Worm (Caenorhabditis elegans) whole organism, L4 larva: ENCODE data around the gene C14B9.3.

ENCODE experiments used
- F26F4.8 ChIP-seq: fragments of 200-800 bp; sonication (Bioruptor generic); conservative IDR thresholded peaks from 2 replicates; pipeline ENCODE4 v1.3.6; 2022; ENCODE audit warnings: missing genetic modification characterization, missing compliant biosample characterization
- F44E2.7 ChIP-seq: fragments of 200-800 bp; sonication (Bioruptor generic); IDR thresholded peaks from 2 replicates; pipeline ENCODE4 v2.1.2; 2022; ENCODE audit warnings: missing genetic modification characterization, missing compliant biosample characterization
- T26A8.4 ChIP-seq: fragments of 200-800 bp; sonication (Bioruptor generic); IDR thresholded peaks from 2 replicates; pipeline ENCODE4 v1.3.6; 2022; ENCODE audit warnings: missing genetic modification characterization, missing compliant biosample characterization
- Y5F2A.4 ChIP-seq: fragments of 200-800 bp; sonication (Bioruptor generic); optimal IDR thresholded peaks from 2 replicates; lab custom pipeline; 2018; ENCODE audit warnings: mild to moderate bottlenecking, missing genetic modification characterization, missing compliant biosample characterization
- Y75B8A.6 ChIP-seq: fragments of 200-800 bp; sonication (Bioruptor generic); IDR thresholded peaks from 2 replicates; pipeline ENCODE4 v1.3.6; 2022; ENCODE audit warnings: missing genetic modification reagents, missing genetic modification characterization, missing compliant biosample characterization
- aha-1 ChIP-seq: fragments of 150-350 bp; peaks from one replicate; lab custom pipeline; 2014; ENCODE audit warnings: missing biosample characterization, missing genetic modification characterization
- ama-1 ChIP-seq: fragments of 150-350 bp; optimal IDR thresholded peaks from 2 replicates; lab custom pipeline; 2014; ENCODE audit warnings: inconsistent platforms, mixed read lengths
- ceh-20 ChIP-seq: fragments of 200-800 bp; sonication (Bioruptor generic); IDR thresholded peaks from 2 replicates; pipeline ENCODE4 v1.3.6; 2022; ENCODE audit warnings: missing genetic modification reagents, missing genetic modification characterization, missing compliant biosample characterization
- ceh-44 ChIP-seq: fragments of 200-800 bp; sonication (Bioruptor generic); IDR thresholded peaks from 2 replicates; pipeline ENCODE4 v1.3.6; 2022; ENCODE audit warnings: missing genetic modification reagents, missing genetic modification characterization, missing compliant biosample characterization
- ceh-62 ChIP-seq: sonication (generic microtip); optimal IDR thresholded peaks from 2 replicates; lab custom pipeline; 2017; ENCODE audit warnings: missing biosample characterization, missing genetic modification characterization
- ceh-82 ChIP-seq: sonication (generic microtip); optimal IDR thresholded peaks from 2 replicates; lab custom pipeline; 2017; ENCODE audit warnings: missing biosample characterization, missing genetic modification characterization
- ces-1 ChIP-seq: fragments of 150-350 bp; sonication (generic microtip); optimal IDR thresholded peaks from 4 replicates; lab custom pipeline; 2014; ENCODE audit warnings: missing biosample characterization, missing genetic modification reagents, missing genetic modification characterization
- daf-12 ChIP-seq: fragments of 150-350 bp; optimal IDR thresholded peaks from 2 replicates; lab custom pipeline; 2014; ENCODE audit warnings: missing biosample characterization, missing genetic modification reagents, missing genetic modification characterization
- daf-16 ChIP-seq, 3 experiments: sonication (generic microtip); optimal IDR thresholded peaks; 2 replicates each; lab custom pipeline; 2016 to 2017; ENCODE audit warnings: missing genetic modification characterization in 3 of 3, missing genetic modification reagents in 3 of 3, mild to moderate bottlenecking in 2 of 3, missing compliant biosample characterization in 2 of 3, missing biosample characterization in 1 of 3, moderate library complexity in 1 of 3
- dmd-6 ChIP-seq: fragments of 200-800 bp; sonication (Bioruptor generic); IDR thresholded peaks from 2 replicates; pipeline ENCODE4 v1.3.6; 2022; ENCODE audit warnings: missing genetic modification reagents, missing genetic modification characterization, missing compliant biosample characterization
- dve-1 ChIP-seq: sonication (generic microtip); optimal IDR thresholded peaks from 2 replicates; lab custom pipeline; 2017; ENCODE audit warnings: antibody characterized with exemption, mild to moderate bottlenecking, missing genetic modification characterization, missing compliant biosample characterization; ENCODE audit not compliant: insufficient read depth
- egl-27 ChIP-seq: sonication (generic microtip); optimal IDR thresholded peaks from 3 replicates; lab custom pipeline; 2017; ENCODE audit warnings: missing biosample characterization, missing genetic modification reagents, missing genetic modification characterization
- egl-43 ChIP-seq: fragments of 200-800 bp; sonication (Bioruptor generic); IDR thresholded peaks from 2 replicates; pipeline ENCODE4 v1.3.6; 2022; ENCODE audit warnings: missing genetic modification reagents, missing genetic modification characterization, missing compliant biosample characterization
- gei-8 ChIP-seq: fragments of 200-800 bp; sonication (Bioruptor generic); optimal IDR thresholded peaks from 2 replicates; lab custom pipeline; 2018; ENCODE audit warnings: mild to moderate bottlenecking, missing genetic modification characterization, missing compliant biosample characterization
- hif-1 ChIP-seq, 2 experiments: sonication (generic microtip); optimal IDR thresholded peaks; 2 replicates each; lab custom pipeline; 2016 to 2017; ENCODE audit warnings: missing compliant biosample characterization in 2 of 2, missing genetic modification characterization in 2 of 2, missing genetic modification reagents in 2 of 2, missing genotype in 2 of 2, mild to moderate bottlenecking in 1 of 2
- hmg-1.1 ChIP-seq: fragments of 200-800 bp; sonication (Bioruptor generic); IDR thresholded peaks from 2 replicates; pipeline ENCODE4 v1.3.6; 2022; ENCODE audit warnings: missing genetic modification reagents, missing genetic modification characterization, missing compliant biosample characterization
- lin-1 ChIP-seq: fragments of 200-800 bp; sonication (Bioruptor generic); IDR thresholded peaks from 2 replicates; pipeline ENCODE4 v1.3.6; 2022; ENCODE audit warnings: missing genetic modification reagents, missing genetic modification characterization, missing compliant biosample characterization
- lin-38 ChIP-seq: fragments of 200-800 bp; sonication (Bioruptor generic); IDR thresholded peaks from 2 replicates; pipeline ENCODE4 v1.3.6; 2022; ENCODE audit warnings: missing genetic modification reagents, missing genetic modification characterization, missing compliant biosample characterization
- lsy-2 ChIP-seq, 2 experiments: fragments of 150-350 bp in 1 of 2; sonication (generic microtip) in 1 of 2; optimal IDR thresholded peaks; 2 replicates each; lab custom pipeline; 2014 to 2017; ENCODE audit warnings: missing biosample characterization in 2 of 2, missing genetic modification characterization in 2 of 2
- mdl-1 ChIP-seq, 2 experiments: fragments of 150-350 bp in 1 of 2; sonication (generic microtip) in 1 of 2; optimal IDR thresholded peaks; 2 replicates each; lab custom pipeline; 2014 to 2017; ENCODE audit warnings: missing biosample characterization in 2 of 2, missing genetic modification characterization in 2 of 2
- mxl-2 ChIP-seq: fragments of 200-800 bp; sonication (Bioruptor generic); conservative IDR thresholded peaks from 2 replicates; pipeline ENCODE4 v1.3.6; 2022; ENCODE audit warnings: missing genetic modification reagents, missing genetic modification characterization, missing compliant biosample characterization
- mxl-3 ChIP-seq: fragments of 200-800 bp; sonication (Bioruptor generic); optimal IDR thresholded peaks from 2 replicates; lab custom pipeline; 2018; ENCODE audit warnings: mild to moderate bottlenecking, missing genetic modification characterization, missing compliant biosample characterization
- nhr-10 ChIP-seq: fragments of 150-350 bp; optimal IDR thresholded peaks from 2 replicates; lab custom pipeline; 2014; ENCODE audit warnings: missing biosample characterization, missing genetic modification characterization
- nhr-102 ChIP-seq: sonication (generic microtip); optimal IDR thresholded peaks from 2 replicates; lab custom pipeline; 2016; ENCODE audit warnings: mild to moderate bottlenecking, missing genetic modification characterization, moderate library complexity, missing compliant biosample characterization
- nhr-11 ChIP-seq: fragments of 150-350 bp; optimal IDR thresholded peaks from 2 replicates; lab custom pipeline; 2014; ENCODE audit warnings: missing biosample characterization, missing genetic modification characterization
- nhr-237 ChIP-seq: sonication (generic microtip); optimal IDR thresholded peaks from 2 replicates; lab custom pipeline; 2017; ENCODE audit warnings: missing biosample characterization, missing genetic modification characterization
- nhr-25 ChIP-seq: sonication (generic microtip); optimal IDR thresholded peaks from 2 replicates; lab custom pipeline; 2017; ENCODE audit warnings: missing genetic modification characterization, mild to moderate bottlenecking, missing compliant biosample characterization, antibody characterized with exemption, moderate library complexity, borderline replicate concordance; ENCODE audit not compliant: insufficient read depth
- nhr-6 ChIP-seq: fragments of 150-350 bp; optimal IDR thresholded peaks from 2 replicates; lab custom pipeline; 2014; ENCODE audit warnings: missing biosample characterization, missing genetic modification characterization
- rbr-2 ChIP-seq: sonication (generic microtip); optimal IDR thresholded peaks from 2 replicates; lab custom pipeline; 2016; ENCODE audit warnings: missing genotype, missing genetic modification characterization, missing compliant biosample characterization
- saeg-2 ChIP-seq: fragments of 200-800 bp; sonication (Bioruptor generic); IDR thresholded peaks from 2 replicates; pipeline ENCODE4 v1.3.6; 2022; ENCODE audit warnings: missing genetic modification reagents, missing genetic modification characterization, missing compliant biosample characterization
- set-16 ChIP-seq: fragments of 200-800 bp; sonication (Bioruptor generic); IDR thresholded peaks from 2 replicates; pipeline ENCODE4 v1.3.6; 2022; ENCODE audit warnings: missing genetic modification reagents, missing genetic modification characterization, missing compliant biosample characterization
- skn-1 ChIP-seq: fragments of 150-350 bp; optimal IDR thresholded peaks from 2 replicates; lab custom pipeline; 2014; ENCODE audit warnings: missing biosample characterization, missing genetic modification characterization
- spr-3 ChIP-seq: fragments of 200-800 bp; sonication (Bioruptor generic); optimal IDR thresholded peaks from 2 replicates; lab custom pipeline; 2018; ENCODE audit warnings: mild to moderate bottlenecking, missing genetic modification characterization, missing compliant biosample characterization
- tag-97 ChIP-seq: fragments of 200-800 bp; sonication (Bioruptor generic); IDR thresholded peaks from 2 replicates; pipeline ENCODE4 v1.3.6; 2022; ENCODE audit warnings: missing genetic modification characterization, missing compliant biosample characterization
- tra-1 ChIP-seq: fragments of 200-800 bp; sonication (Bioruptor generic); IDR thresholded peaks from 2 replicates; pipeline ENCODE4 v1.3.6; 2022; ENCODE audit warnings: missing genetic modification reagents, missing genetic modification characterization, missing compliant biosample characterization
- unc-39 ChIP-seq: sonication (generic microtip); optimal IDR thresholded peaks from 2 replicates; lab custom pipeline; 2017; ENCODE audit warnings: missing biosample characterization, missing genetic modification characterization
- unc-62 ChIP-seq, 3 experiments: fragments of 150-350 bp in 1 of 3; sonication (generic microtip); optimal IDR thresholded peaks in 2 of 3; peaks in 1 of 3; 1 replicate in 1 of 3; 2 replicates in 2 of 3; lab custom pipeline; 2014 to 2017; ENCODE audit warnings: missing biosample characterization in 3 of 3, missing genetic modification characterization in 3 of 3, missing genetic modification reagents in 3 of 3, missing genotype in 1 of 3

The C14B9.3 gene

DNA sequence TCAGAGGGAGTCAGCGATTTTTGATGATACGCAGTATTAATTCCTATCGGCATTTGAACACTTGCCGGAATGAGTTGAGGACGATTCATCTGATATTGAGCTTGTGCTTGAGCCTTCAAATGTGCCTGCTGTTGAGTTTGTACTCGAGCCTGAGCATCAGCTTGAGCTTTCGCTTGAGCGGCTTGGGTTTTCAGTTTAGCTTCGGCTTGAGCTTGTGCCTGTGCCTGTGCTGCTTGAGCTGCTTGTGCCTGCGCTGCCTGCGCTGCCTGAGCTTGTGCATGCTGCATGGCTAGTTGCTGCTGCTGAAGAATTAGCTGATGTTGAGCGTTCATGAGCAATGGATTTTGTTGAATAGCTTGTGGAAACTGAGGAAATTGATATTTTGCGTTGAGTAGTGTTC, 7.3 kb downstream of the C14B9.3 start (continued):
- no peak for TF ChIP-seq Y75B8A.6 (GFP tag; lab: Robert Waterston, UW)
- TF ChIP-seq rbr-2 (tag; lab: Kevin White, UChicago) = no peak
- no peak for TF ChIP-seq hif-1 (tag; optimal IDR thresholded peaks at IDR 0.05; lab: Kevin White, UChicago)
- no peak for TF ChIP-seq ama-1 (lab: Kevin White, UChicago)
- no peak for TF ChIP-seq nhr-6 (tag; lab: Kevin White, UChicago)

DNA sequence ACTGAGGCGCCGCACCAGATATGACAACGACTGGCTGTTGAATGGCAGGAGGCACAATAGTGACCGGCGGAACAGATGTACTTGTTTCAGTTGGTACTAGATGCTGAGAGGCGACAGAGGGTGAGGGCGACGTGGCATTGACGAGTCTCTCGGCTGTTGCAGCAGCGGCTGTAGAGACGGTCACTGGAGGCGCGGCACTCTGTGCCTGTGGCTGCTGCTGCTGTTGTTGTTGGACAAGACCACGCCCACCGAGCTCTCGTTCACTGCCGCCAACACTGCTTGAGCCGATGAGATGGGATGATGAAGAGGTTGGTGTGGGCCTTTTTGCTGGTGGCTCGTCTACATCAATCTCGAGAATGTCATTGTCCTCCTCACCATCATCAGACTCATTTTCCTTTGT, 8.6 kb downstream of the C14B9.3 start:
- no peak for TF ChIP-seq rbr-2 (tag; lab: Kevin White, UChicago)
- TF ChIP-seq set-16 (GFP tag; lab: Robert Waterston, UW) = peak; percentile 83
- TF ChIP-seq dve-1 (tag; lab: Kevin White, UChicago) = no peak
- TF ChIP-seq nhr-11 (tag; lab: Kevin White, UChicago) = no peak
- TF ChIP-seq gei-8 (GFP tag; lab: Kevin White, UChicago) = no peak

DNA sequence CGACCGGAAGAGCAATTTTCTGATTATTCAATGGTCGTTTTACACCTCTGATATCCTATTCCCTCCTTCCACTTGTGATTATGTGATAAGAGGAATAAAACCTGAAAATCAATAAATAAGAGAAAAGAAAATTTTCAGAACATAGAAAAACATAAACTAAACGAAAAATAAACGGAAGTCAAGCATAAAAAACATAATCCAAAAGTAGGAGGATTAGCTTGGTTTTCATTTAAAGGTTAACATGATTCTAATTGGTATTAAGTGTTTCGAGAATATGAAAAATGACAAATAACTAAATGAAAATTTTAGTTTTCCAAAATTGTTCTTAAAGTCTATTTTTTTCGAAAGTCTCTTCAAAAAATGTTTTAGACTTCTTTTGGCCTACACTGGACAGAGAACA, 12.5 kb downstream of the C14B9.3 start, which contains the start of gene gei-8:
Gene gei-8, minus strand, starts transcription at position 101 of the 400 bp plus-strand sequence.
- TF ChIP-seq ceh-44 (GFP tag; lab: Robert Waterston, UW) (no peak), unc-62 (GFP tag; optimal IDR thresholded peaks at IDR 0.05 in 1 of 2; lab: Kevin White, UChicago) (peak in 1 of 2 experiments; percentile 17), unc-62 (tag; optimal IDR thresholded peaks at IDR 0.05; lab: Kevin White, UChicago) (no peak)

DNA sequence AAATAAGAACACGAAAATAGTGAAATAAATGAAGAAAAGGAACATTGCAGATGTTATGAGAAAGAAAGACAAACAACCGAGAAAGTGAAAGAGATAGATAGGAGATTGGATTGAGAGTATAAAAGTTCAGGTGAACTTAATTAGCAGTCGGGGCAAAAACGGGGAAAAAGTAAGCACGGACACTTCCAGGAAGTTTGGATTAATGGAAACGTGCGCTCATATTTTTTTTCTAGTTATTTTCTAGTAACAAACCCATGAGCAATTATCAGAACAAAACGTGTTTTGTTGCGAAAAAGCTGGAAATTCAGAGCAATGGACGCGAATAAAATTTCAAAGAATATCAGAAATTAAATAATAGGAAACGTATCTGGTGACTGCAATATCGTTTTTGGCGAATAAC, 13.3 kb downstream of the C14B9.3 start:
- TF ChIP-seq ces-1 (no peak), hmg-1.1 (no peak), F26F4.8 (GFP tag; lab: Robert Waterston, UW) (no peak), spr-3 (GFP tag; lab: Kevin White, UChicago) (no peak), nhr-11 (tag; lab: Kevin White, UChicago) (peak; percentile 6), lsy-2 (tag; optimal IDR thresholded peaks at IDR 0.05; lab: Kevin White, UChicago) (peak in 1 of 2 experiments; percentile 36), tra-1 (no peak), ceh-62 (no peak), daf-16 (GFP tag; optimal IDR thresholded peaks at IDR 0.05; lab: Kevin White, UChicago) (no peak), daf-16 (tag; optimal IDR thresholded peaks at IDR 0.05; lab: Kevin White, UChicago) (no peak), aha-1 (peak; percentile 51), nhr-10 (no peak), Y5F2A.4 (GFP tag; lab: Kevin White, UChicago) (no peak), mdl-1 (tag; optimal IDR thresholded peaks at IDR 0.05; lab: Kevin White, UChicago) (no peak), lin-1 (no peak)
- TF ChIP-seq, all 104 proteins: peak for 3

DNA sequence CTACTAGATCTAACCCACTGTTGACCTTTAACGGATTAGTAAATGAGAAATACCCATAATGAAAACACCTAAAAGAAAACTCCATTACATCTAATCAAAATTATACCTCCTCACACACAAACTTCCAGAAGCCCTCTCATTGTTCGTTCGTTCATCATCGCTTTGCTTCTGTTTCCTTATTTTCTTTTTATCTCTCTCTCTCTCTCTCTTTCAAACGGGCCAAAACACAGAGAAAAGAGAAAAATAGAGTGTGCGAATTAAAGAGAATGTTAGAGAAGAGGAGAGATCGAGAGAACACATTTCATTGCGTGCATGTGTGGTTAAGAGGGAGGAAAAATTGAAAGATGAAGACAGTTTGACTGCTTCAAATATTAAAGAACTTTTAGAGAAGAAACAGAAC, 15.7 kb downstream of the C14B9.3 start:
- TF ChIP-seq lin-1 (no peak), F44E2.7 (GFP tag; lab: Robert Waterston, UW) (no peak), mdl-1 (tag; optimal IDR thresholded peaks at IDR 0.05; lab: Kevin White, UChicago) (peak; percentile 38 to 89), F26F4.8 (GFP tag; lab: Robert Waterston, UW) (no peak), daf-12 (tag; lab: Kevin White, UChicago) (no peak), spr-3 (GFP tag; lab: Kevin White, UChicago) (no peak), unc-39 (no peak), mxl-3 (peak; percentile 63), lsy-2 (tag; optimal IDR thresholded peaks at IDR 0.05; lab: Kevin White, UChicago) (peak; percentile 64 to 91), skn-1 (no peak), saeg-2 (GFP tag; lab: Robert Waterston, UW) (no peak), nhr-10 (no peak), dmd-6 (GFP tag; lab: Robert Waterston, UW) (peak; percentile 49), tag-97 (GFP tag; lab: Robert Waterston, UW) (no peak), mxl-2 (no peak), nhr-6 (tag; lab: Kevin White, UChicago) (peak; percentile 40), nhr-102 (tag; lab: Kevin White, UChicago) (no peak), lin-38 (GFP tag; lab: Robert Waterston, UW) (no peak), T26A8.4 (GFP tag; lab: Robert Waterston, UW) (no peak), ceh-82 (tag; lab: Kevin White, UChicago) (no peak), nhr-237 (tag; lab: Kevin White, UChicago) (no peak), nhr-25 (tag; lab: Kevin White, UChicago) (peak; percentile 36), egl-27 (tag; lab: Kevin White, UChicago) (no peak), dve-1 (tag; lab: Kevin White, UChicago) (peak; percentile 85), ceh-20 (GFP tag; lab: Robert Waterston, UW) (no peak), egl-43 (GFP tag; lab: Robert Waterston, UW) (no peak)
